Fruit fly (Drosophila melanogaster) S2 (cell line): ENCODE data around the gene smp-30.

Source experiments
- CG8478 ChIP-seq: fragments of >200 bp; optimal IDR thresholded peaks from 2 replicates; lab custom pipeline; 2018
- CTCF ChIP-seq, 2 experiments: fragments of >200 bp; optimal IDR thresholded peaks; 2 replicates each; lab custom pipeline; 2018

DNA sequence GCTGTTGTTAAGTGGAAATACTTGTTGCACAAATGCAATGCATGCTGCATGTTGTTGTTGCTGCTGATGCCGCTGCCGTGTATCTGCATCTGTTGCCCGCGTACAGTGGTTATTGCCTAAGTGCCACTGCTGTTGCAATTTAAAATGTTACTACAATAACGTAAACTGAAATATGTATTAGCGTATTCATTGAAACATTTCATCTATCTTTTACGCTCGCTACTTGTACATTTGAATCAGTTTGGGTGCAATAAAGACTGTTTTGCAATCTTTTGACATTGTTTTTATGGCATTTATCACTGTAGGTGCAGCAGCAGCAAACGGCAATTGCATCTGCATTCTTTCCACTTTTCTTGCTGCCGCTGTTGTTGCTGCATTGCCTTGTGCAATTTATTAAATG is 31.7 kb downstream of the smp-30 start:
- TF ChIP-seq CTCF (optimal IDR thresholded peaks at IDR 0.05; lab: Kevin White, UChicago) (no peak), CG8478 (no peak)
